Worm (Caenorhabditis elegans): Measurements from ENCODE around the gene srbc-68.

DNA sequence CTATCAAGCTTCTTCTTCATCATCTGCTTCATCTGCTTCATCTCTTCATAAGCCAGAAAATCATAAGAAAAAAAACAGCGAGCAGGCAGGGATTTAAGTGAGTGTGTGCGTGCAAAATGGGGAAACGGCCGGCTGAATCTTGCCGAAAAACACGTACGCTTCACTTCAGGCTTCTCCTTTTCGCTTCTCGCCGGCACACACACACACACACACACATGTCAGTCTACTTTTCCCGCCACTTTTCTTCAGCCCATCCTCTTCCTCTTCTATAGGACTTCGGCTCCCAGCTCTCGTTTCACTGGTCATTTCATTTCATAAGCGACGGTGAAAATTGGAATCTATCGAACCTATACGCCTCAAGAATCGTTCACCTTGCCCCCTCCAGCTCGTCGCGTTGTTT lies 32.8 kb upstream of the srbc-68 start:
- TF ChIP-seq unc-62 (GFP tag; optimal IDR thresholded peaks at IDR 0.05) (no peak), snpc-3.4 (tag; optimal IDR thresholded peaks at IDR 0.05) (no peak), lsy-27 (tag; optimal IDR thresholded peaks at IDR 0.05; ENCODE audit: borderline replicate concordance, insufficient read depth) (no peak), lag-1 (GFP tag; IDR thresholded peaks at IDR 0.05) (no peak), pha-4 (tag; optimal IDR thresholded peaks at IDR 0.05) (no peak), xnd-1 (tag; optimal IDR thresholded peaks at IDR 0.05) (no peak), nhr-80 (tag; optimal IDR thresholded peaks at IDR 0.05) (no peak), F23B12.7 (tag; optimal IDR thresholded peaks at IDR 0.05; ENCODE audit: insufficient read depth) (no peak), nhr-90 (tag; optimal IDR thresholded peaks at IDR 0.05) (no peak), F49E8.2 (tag; optimal IDR thresholded peaks at IDR 0.05; ENCODE audit: insufficient read depth) (no peak)
